Worm (Caenorhabditis elegans) whole organism, mixed stage, embryonic: ENCODE data around the gene F41F3.3.

Experiments used
- cnd-1 ChIP-seq: fragments of 200-800 bp; sonication (Bioruptor generic); optimal IDR thresholded peaks from 2 replicates; lab custom pipeline; 2018; ENCODE audit warnings: mild to moderate bottlenecking, missing genetic modification characterization, missing compliant biosample characterization
- lin-13 ChIP-seq: fragments of 150-350 bp; optimal IDR thresholded peaks from 2 replicates; lab custom pipeline; 2014; ENCODE audit warnings: missing biosample characterization, missing genetic modification characterization
- mab-5 ChIP-seq: fragments of 150-350 bp; optimal IDR thresholded peaks from 2 replicates; lab custom pipeline; 2014; ENCODE audit warnings: missing biosample characterization, missing genetic modification characterization
- mep-1 ChIP-seq: fragments of 150-350 bp; optimal IDR thresholded peaks from 2 replicates; lab custom pipeline; 2017; ENCODE audit warnings: missing biosample characterization, missing genetic modification reagents, missing genetic modification characterization, inconsistent platforms
- nhr-12 ChIP-seq: fragments of 150-350 bp; optimal IDR thresholded peaks from 2 replicates; lab custom pipeline; 2014; ENCODE audit warnings: missing biosample characterization, missing genetic modification characterization
- nhr-28 ChIP-seq: fragments of 150-350 bp; optimal IDR thresholded peaks from 2 replicates; lab custom pipeline; 2014; ENCODE audit warnings: missing biosample characterization, missing genetic modification characterization
- pha-4 ChIP-seq: fragments of 150-350 bp; optimal IDR thresholded peaks from 2 replicates; lab custom pipeline; 2018; ENCODE audit warnings: missing biosample characterization, missing genetic modification reagents, missing genetic modification characterization
- unc-39 ChIP-seq: fragments of 150-350 bp; optimal IDR thresholded peaks from 2 replicates; lab custom pipeline; 2014; ENCODE audit warnings: missing biosample characterization, missing genetic modification characterization

DNA sequence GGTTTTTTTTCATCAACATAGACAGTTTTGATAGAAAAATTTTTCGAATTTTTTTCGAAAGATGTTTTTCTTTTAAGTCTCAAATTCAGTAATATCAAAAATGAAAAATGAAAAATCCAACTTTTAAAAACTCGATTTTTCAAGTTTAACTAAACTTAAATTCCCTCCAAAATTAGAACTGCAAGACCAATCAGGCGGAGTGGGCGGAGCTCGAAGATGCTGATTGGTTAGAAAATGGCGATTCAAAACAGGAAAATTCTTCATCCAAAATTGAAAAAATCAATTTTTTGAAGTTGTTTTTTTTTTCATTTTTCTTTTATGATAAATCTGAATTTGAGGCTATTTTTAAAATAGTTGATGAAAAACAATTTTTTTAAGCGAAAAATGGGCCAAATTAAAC is 23.3 kb downstream of the F41F3.3 start:
- TF ChIP-seq nhr-28 (tag; lab: Kevin White, UChicago) (no peak), cnd-1 (tag; lab: Kevin White, UChicago) (no peak), nhr-12 (tag; lab: Kevin White, UChicago) (no peak), lin-13 (tag; lab: Kevin White, UChicago) (no peak), unc-39 (no peak), pha-4 (tag; lab: Kevin White, UChicago) (no peak), mab-5 (tag; lab: Kevin White, UChicago) (no peak), mep-1 (tag; lab: Kevin White, UChicago) (no peak)
